Worm (Caenorhabditis elegans) whole organism, mixed stage, embryonic: ENCODE results near the gene T01D3.6.

Experiments
- M03D4.4 ChIP-seq: sonication (generic microtip); optimal IDR thresholded peaks from 2 replicates; lab custom pipeline; 2017; ENCODE audit warnings: mild to moderate bottlenecking, missing genetic modification characterization, missing compliant biosample characterization
- bed-3 ChIP-seq: fragments of 200-800 bp; sonication (Bioruptor generic); optimal IDR thresholded peaks from 3 replicates; lab custom pipeline; 2018; ENCODE audit warnings: mild to moderate bottlenecking, missing genetic modification characterization, moderate library complexity, missing compliant biosample characterization
- blmp-1 ChIP-seq: fragments of 150-350 bp; optimal IDR thresholded peaks from 2 replicates; lab custom pipeline; 2014; ENCODE audit warnings: missing biosample characterization, missing genetic modification characterization
- ceh-39 ChIP-seq: fragments of 150-350 bp; optimal IDR thresholded peaks from 2 replicates; lab custom pipeline; 2014; ENCODE audit warnings: missing biosample characterization, missing genetic modification characterization
- ceh-43 ChIP-seq: fragments of 200-800 bp; sonication (Bioruptor generic); optimal IDR thresholded peaks from 2 replicates; lab custom pipeline; 2018; ENCODE audit warnings: mild to moderate bottlenecking, missing genetic modification characterization, moderate library complexity, missing compliant biosample characterization
- ceh-83 ChIP-seq: fragments of 200-800 bp; sonication (Bioruptor generic); optimal IDR thresholded peaks from 2 replicates; lab custom pipeline; 2018; ENCODE audit warnings: mild to moderate bottlenecking, missing genetic modification characterization, missing compliant biosample characterization
- ces-1 ChIP-seq: fragments of 150-350 bp; optimal IDR thresholded peaks from 2 replicates; lab custom pipeline; 2014; ENCODE audit warnings: missing biosample characterization, missing genetic modification reagents, missing genetic modification characterization
- cnd-1 ChIP-seq: fragments of 200-800 bp; sonication (Bioruptor generic); optimal IDR thresholded peaks from 2 replicates; lab custom pipeline; 2018; ENCODE audit warnings: mild to moderate bottlenecking, missing genetic modification characterization, missing compliant biosample characterization
- drap-1 ChIP-seq: fragments of 200-800 bp; sonication (Bioruptor generic); optimal IDR thresholded peaks from 3 replicates; lab custom pipeline; 2018; ENCODE audit warnings: mild to moderate bottlenecking, missing genetic modification characterization, missing compliant biosample characterization
- elt-1 ChIP-seq: sonication (generic microtip); optimal IDR thresholded peaks from 2 replicates; lab custom pipeline; 2017; ENCODE audit warnings: missing genetic modification characterization, mild to moderate bottlenecking, missing compliant biosample characterization, antibody characterized with exemption, moderate library complexity, borderline replicate concordance; ENCODE audit not compliant: insufficient read depth
- elt-3 ChIP-seq: fragments of 150-350 bp; optimal IDR thresholded peaks from 2 replicates; lab custom pipeline; 2014; ENCODE audit warnings: missing biosample characterization, missing genetic modification characterization
- flh-1 ChIP-seq: fragments of 200-800 bp; sonication (Bioruptor generic); optimal IDR thresholded peaks from 2 replicates; lab custom pipeline; 2018; ENCODE audit warnings: mild to moderate bottlenecking, missing genetic modification characterization, moderate library complexity, missing compliant biosample characterization
- ham-2 ChIP-seq: fragments of 200-800 bp; sonication (Bioruptor generic); optimal IDR thresholded peaks from 2 replicates; lab custom pipeline; 2018; ENCODE audit warnings: mild to moderate bottlenecking, missing genetic modification characterization, missing compliant biosample characterization
- hlh-1 ChIP-seq: fragments of 150-350 bp; optimal IDR thresholded peaks from 2 replicates; lab custom pipeline; 2014; ENCODE audit warnings: missing biosample characterization, missing genetic modification reagents, missing genetic modification characterization
- lin-13 ChIP-seq: fragments of 150-350 bp; optimal IDR thresholded peaks from 2 replicates; lab custom pipeline; 2014; ENCODE audit warnings: missing biosample characterization, missing genetic modification characterization
- lin-32 ChIP-seq: fragments of 200-800 bp; sonication (Bioruptor generic); optimal IDR thresholded peaks from 2 replicates; lab custom pipeline; 2018; ENCODE audit warnings: mild to moderate bottlenecking, missing genetic modification characterization, missing compliant biosample characterization
- lsy-2 ChIP-seq: fragments of 150-350 bp; optimal IDR thresholded peaks from 2 replicates; lab custom pipeline; 2014; ENCODE audit warnings: missing biosample characterization, missing genetic modification characterization
- mab-5 ChIP-seq: fragments of 150-350 bp; optimal IDR thresholded peaks from 2 replicates; lab custom pipeline; 2014; ENCODE audit warnings: missing biosample characterization, missing genetic modification characterization
- mep-1 ChIP-seq: fragments of 150-350 bp; optimal IDR thresholded peaks from 2 replicates; lab custom pipeline; 2017; ENCODE audit warnings: missing biosample characterization, missing genetic modification reagents, missing genetic modification characterization, inconsistent platforms
- mls-2 ChIP-seq: sonication (generic microtip); optimal IDR thresholded peaks from 2 replicates; lab custom pipeline; 2016; ENCODE audit warnings: mild to moderate bottlenecking, missing genetic modification characterization, moderate library complexity, missing compliant biosample characterization
- nhr-12 ChIP-seq: fragments of 150-350 bp; optimal IDR thresholded peaks from 2 replicates; lab custom pipeline; 2014; ENCODE audit warnings: missing biosample characterization, missing genetic modification characterization
- nhr-2 ChIP-seq: fragments of 150-350 bp; optimal IDR thresholded peaks from 2 replicates; lab custom pipeline; 2014; ENCODE audit warnings: missing biosample characterization, missing genetic modification characterization
- nhr-237 ChIP-seq: fragments of 150-350 bp; optimal IDR thresholded peaks from 2 replicates; lab custom pipeline; 2014; ENCODE audit warnings: missing biosample characterization, missing genetic modification characterization
- nhr-28 ChIP-seq: fragments of 150-350 bp; optimal IDR thresholded peaks from 2 replicates; lab custom pipeline; 2014; ENCODE audit warnings: missing biosample characterization, missing genetic modification characterization
- nhr-76 ChIP-seq: sonication (generic microtip); optimal IDR thresholded peaks from 2 replicates; lab custom pipeline; 2017; ENCODE audit warnings: missing biosample characterization, missing genetic modification characterization
- pha-4 ChIP-seq: fragments of 150-350 bp; optimal IDR thresholded peaks from 2 replicates; lab custom pipeline; 2018; ENCODE audit warnings: missing biosample characterization, missing genetic modification reagents, missing genetic modification characterization
- sem-2 ChIP-seq: fragments of 200-800 bp; sonication (Bioruptor generic); optimal IDR thresholded peaks from 2 replicates; lab custom pipeline; 2018; ENCODE audit warnings: mild to moderate bottlenecking, missing genetic modification characterization, missing compliant biosample characterization
- snpc-4 ChIP-seq: fragments of 150-350 bp; optimal IDR thresholded peaks from 2 replicates; lab custom pipeline; 2014; ENCODE audit warnings: missing biosample characterization, missing genetic modification characterization
- sptf-1 ChIP-seq: sonication (generic microtip); optimal IDR thresholded peaks from 2 replicates; lab custom pipeline; 2017; ENCODE audit warnings: mild to moderate bottlenecking, missing genetic modification characterization, moderate library complexity, missing compliant biosample characterization
- tbx-8 ChIP-seq: fragments of 200-800 bp; sonication (Bioruptor generic); optimal IDR thresholded peaks from 2 replicates; lab custom pipeline; 2018; ENCODE audit warnings: mild to moderate bottlenecking, missing genetic modification characterization, moderate library complexity, missing compliant biosample characterization
- unc-120 ChIP-seq: sonication (generic microtip); optimal IDR thresholded peaks from 2 replicates; lab custom pipeline; 2017; ENCODE audit warnings: missing genetic modification characterization, missing compliant biosample characterization; ENCODE audit not compliant: poor library complexity, severe bottlenecking
- unc-39 ChIP-seq: fragments of 150-350 bp; optimal IDR thresholded peaks from 2 replicates; lab custom pipeline; 2014; ENCODE audit warnings: missing biosample characterization, missing genetic modification characterization
- unc-62 ChIP-seq: fragments of 150-350 bp; optimal IDR thresholded peaks from 2 replicates; lab custom pipeline; 2014; ENCODE audit warnings: missing biosample characterization, missing genetic modification reagents, missing genetic modification characterization
- zip-8 ChIP-seq: fragments of 150-350 bp; optimal IDR thresholded peaks from 2 replicates; lab custom pipeline; 2014; ENCODE audit warnings: missing biosample characterization, missing genetic modification characterization
- ztf-11 ChIP-seq: fragments of 150-350 bp; optimal IDR thresholded peaks from 2 replicates; lab custom pipeline; 2014; ENCODE audit warnings: missing biosample characterization, missing genetic modification characterization

Gene T01D3.6

DNA sequence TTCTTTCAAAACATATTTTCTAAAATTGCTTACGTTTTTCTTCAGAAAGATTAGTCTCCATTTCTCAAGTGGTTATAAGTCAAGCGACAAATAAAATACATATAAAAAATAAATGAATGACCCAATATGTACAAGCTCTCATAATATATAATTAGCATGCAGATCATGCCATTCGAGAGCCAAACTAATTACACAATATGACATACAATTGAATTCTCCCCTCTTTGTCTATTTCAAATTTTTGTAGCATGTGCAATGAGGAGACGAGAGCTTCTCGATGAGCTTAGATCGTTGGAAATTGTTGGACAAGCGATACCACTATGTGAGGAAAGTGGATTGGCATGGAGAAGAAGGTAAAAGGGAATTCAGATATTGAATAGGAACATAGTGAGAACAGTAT is 9.3 kb upstream of the T01D3.6 start, which contains the start of gene hlh-34:
Gene hlh-34, minus strand, starts transcription at position 101 of the 400 bp plus-strand sequence.
- no peak for TF ChIP-seq ham-2 (GFP tag; lab: Kevin White, UChicago)
- no peak for TF ChIP-seq flh-1 (GFP tag; lab: Kevin White, UChicago)
- TF ChIP-seq pha-4 (tag; lab: Kevin White, UChicago) = no peak
- TF ChIP-seq nhr-237 (tag; lab: Kevin White, UChicago) = no peak
- no peak for TF ChIP-seq ceh-43 (GFP tag; lab: Kevin White, UChicago)
- TF ChIP-seq ces-1 (GFP tag; lab: Kevin White, UChicago) = peak; percentile 79
- no peak for TF ChIP-seq hlh-1 (tag; lab: Kevin White, UChicago)
- no peak for TF ChIP-seq lin-13 (tag; lab: Kevin White, UChicago)

- no peak for TF ChIP-seq unc-39 (tag; lab: Kevin White, UChicago)
- no peak for TF ChIP-seq pha-4 (tag; lab: Kevin White, UChicago)
- TF ChIP-seq mep-1 (tag; lab: Kevin White, UChicago) = no peak
- no peak for TF ChIP-seq unc-120 (tag; lab: Kevin White, UChicago)
- no peak for TF ChIP-seq elt-1 (tag; lab: Kevin White, UChicago)
- no peak for TF ChIP-seq mls-2 (tag; lab: Kevin White, UChicago)
- TF ChIP-seq sem-2 (GFP tag; lab: Kevin White, UChicago) = no peak
- TF ChIP-seq snpc-4 = no peak
- TF ChIP-seq ceh-39 (tag; lab: Kevin White, UChicago) = no peak
- TF ChIP-seq, all 35 proteins: peak for 0
Observed at ce11 chrV:13711060-13711459, 5.6 kb upstream of the T01D3.6 start, which contains the start of gene srx-96. Gene srx-96 (plus strand): TSS chrV:13711360.

DNA sequence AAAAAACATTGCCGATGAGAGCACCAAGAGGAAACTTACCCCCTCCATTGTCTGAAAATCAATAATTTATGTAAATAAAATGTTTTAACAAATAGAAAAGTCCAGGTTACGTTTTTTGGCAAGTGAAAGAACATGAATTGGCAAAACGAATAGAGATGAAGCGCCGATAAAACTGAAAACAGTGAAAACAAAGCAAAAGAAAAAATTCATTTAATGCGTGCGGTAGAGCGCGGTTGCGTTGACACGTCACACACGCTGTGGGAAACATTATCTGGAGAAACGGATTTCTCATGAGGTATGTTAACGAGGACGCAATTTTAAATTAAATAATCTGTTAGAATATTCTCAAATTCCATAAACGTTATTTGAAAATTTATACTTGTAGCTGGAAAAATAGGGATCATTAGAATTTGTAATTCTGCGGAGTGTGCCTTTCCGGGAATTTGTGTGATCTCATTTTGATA is 1.4 kb upstream of the T01D3.6 start, which contains the start of gene zipt-9:
Gene zipt-9, minus strand, starts transcription at position 51 of the 464 bp plus-strand sequence.
- no peak for TF ChIP-seq unc-39 (tag; lab: Kevin White, UChicago)
- peak; percentile 9 for TF ChIP-seq sem-2 (GFP tag; lab: Kevin White, UChicago)
- no peak for TF ChIP-seq unc-62 (GFP tag; lab: Kevin White, UChicago)
- no peak for TF ChIP-seq ztf-11 (tag; lab: Kevin White, UChicago)
- TF ChIP-seq zip-8 (tag; lab: Kevin White, UChicago) = no peak
- TF ChIP-seq sptf-1 (tag; lab: Kevin White, UChicago) = peak; percentile 79
- TF ChIP-seq blmp-1 = peak; percentile 46
- TF ChIP-seq ceh-39 (tag; lab: Kevin White, UChicago) = peak; percentile 9
- TF ChIP-seq elt-1 (tag; lab: Kevin White, UChicago) = peak; percentile 6
- TF ChIP-seq ceh-83 = no peak
- TF ChIP-seq cnd-1 (tag; lab: Kevin White, UChicago) = peak; percentile 54
- no peak for TF ChIP-seq mls-2 (tag; lab: Kevin White, UChicago)
- no peak for TF ChIP-seq nhr-12
- TF ChIP-seq ham-2 (GFP tag; lab: Kevin White, UChicago) = no peak
- peak; percentile 35 for TF ChIP-seq drap-1 (GFP tag; lab: Kevin White, UChicago)
- no peak for TF ChIP-seq ceh-43 (GFP tag; lab: Kevin White, UChicago)
- TF ChIP-seq mep-1 (tag; lab: Kevin White, UChicago) = peak; percentile 83
- TF ChIP-seq pha-4 (tag; lab: Kevin White, UChicago) = peak; percentile 42
- TF ChIP-seq lin-32 (GFP tag; lab: Kevin White, UChicago) = peak; percentile 20
- no peak for TF ChIP-seq ces-1 (GFP tag; lab: Kevin White, UChicago)
- TF ChIP-seq M03D4.4 (tag; lab: Kevin White, UChicago) = peak; percentile 42
- TF ChIP-seq unc-120 (tag; lab: Kevin White, UChicago) = no peak
- TF ChIP-seq lsy-2 = peak; percentile 68
- TF ChIP-seq tbx-8 (GFP tag; lab: Kevin White, UChicago) = no peak
- no peak for TF ChIP-seq nhr-28 (tag; lab: Kevin White, UChicago)
- no peak for TF ChIP-seq mab-5 (tag; lab: Kevin White, UChicago)
- TF ChIP-seq bed-3 (GFP tag; lab: Kevin White, UChicago) = no peak
- no peak for TF ChIP-seq elt-3 (tag; lab: Kevin White, UChicago)
- TF ChIP-seq nhr-2 (tag; lab: Kevin White, UChicago) = no peak
- no peak for TF ChIP-seq snpc-4
- TF ChIP-seq hlh-1 (tag; lab: Kevin White, UChicago) = no peak
- TF ChIP-seq lin-13 (tag; lab: Kevin White, UChicago) = peak; percentile 64
- no peak for TF ChIP-seq flh-1 (GFP tag; lab: Kevin White, UChicago)
- TF ChIP-seq nhr-76 = no peak
- peak; percentile 66 for TF ChIP-seq nhr-237 (tag; lab: Kevin White, UChicago)
